Worm (Caenorhabditis elegans) whole organism, L1 larva: ENCODE data around the gene F48E8.8.

Experiments
- blmp-1 ChIP-seq: fragments of 150-350 bp; optimal IDR thresholded peaks from 2 replicates; lab custom pipeline; 2014; ENCODE audit warnings: missing biosample characterization, missing genetic modification characterization
- mdl-1 ChIP-seq, 2 experiments: fragments of 150-350 bp; optimal IDR thresholded peaks; 2 replicates each; lab custom pipeline; 2014 to 2017; ENCODE audit warnings: missing biosample characterization in 2 of 2, missing genetic modification characterization in 2 of 2, inconsistent platforms in 1 of 2
- mep-1 ChIP-seq: fragments of 150-350 bp; optimal IDR thresholded peaks from 2 replicates; lab custom pipeline; 2014; ENCODE audit warnings: missing biosample characterization, missing genetic modification characterization
- sox-4 ChIP-seq: sonication (generic microtip); optimal IDR thresholded peaks from 2 replicates; lab custom pipeline; 2016; ENCODE audit warnings: missing genetic modification characterization, missing compliant biosample characterization
- tbx-2 ChIP-seq: sonication (generic microtip); optimal IDR thresholded peaks from 2 replicates; lab custom pipeline; 2016; ENCODE audit warnings: missing genetic modification characterization, missing compliant biosample characterization
- ztf-4 ChIP-seq: fragments of 150-350 bp; optimal IDR thresholded peaks from 2 replicates; lab custom pipeline; 2014; ENCODE audit warnings: missing biosample characterization, missing genetic modification characterization

DNA sequence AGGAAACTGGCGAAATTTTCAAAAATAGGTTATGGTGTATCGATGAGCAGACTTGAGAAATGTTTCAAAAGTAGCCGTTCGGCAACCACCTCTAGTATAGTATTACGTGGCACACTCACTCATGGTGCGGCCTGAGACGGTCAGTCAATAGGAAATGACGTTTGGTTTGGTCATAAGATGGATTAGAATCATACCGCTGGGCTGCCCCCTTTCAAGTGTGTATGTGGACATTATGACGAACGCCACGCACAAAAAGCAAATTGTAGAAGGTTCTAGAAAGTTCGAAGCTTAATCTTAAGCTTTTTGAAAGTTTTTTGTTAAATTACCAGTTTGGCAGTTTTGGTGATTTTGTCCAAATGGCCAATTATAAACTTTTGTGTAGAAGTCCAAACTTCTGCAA lies 25.2 kb downstream of the F48E8.8 start:
- no peak for TF ChIP-seq sox-4 (tag; lab: Kevin White, UChicago)
- no peak for TF ChIP-seq tbx-2 (tag; lab: Kevin White, UChicago)
- no peak for TF ChIP-seq mdl-1 (tag; optimal IDR thresholded peaks at IDR 0.05; lab: Kevin White, UChicago)
- peak; percentile 36 for TF ChIP-seq blmp-1 (tag; lab: Kevin White, UChicago)
- no peak for TF ChIP-seq mep-1 (tag; lab: Kevin White, UChicago)
- TF ChIP-seq ztf-4 (tag; lab: Kevin White, UChicago): no peak
